Fruit fly (Drosophila melanogaster) whole organism, wandering third instar larva: ENCODE data around the gene CG2162.

ENCODE experiments used
- Abd-B ChIP-seq: fragments of >200 bp; optimal IDR thresholded peaks from 2 replicates; lab custom pipeline; 2017; ENCODE audit warnings: missing biosample characterization, missing genetic modification characterization
- Dfd ChIP-seq: fragments of >200 bp; optimal IDR thresholded peaks from 2 replicates; lab custom pipeline; 2017; ENCODE audit warnings: missing biosample characterization, missing genetic modification characterization

DNA sequence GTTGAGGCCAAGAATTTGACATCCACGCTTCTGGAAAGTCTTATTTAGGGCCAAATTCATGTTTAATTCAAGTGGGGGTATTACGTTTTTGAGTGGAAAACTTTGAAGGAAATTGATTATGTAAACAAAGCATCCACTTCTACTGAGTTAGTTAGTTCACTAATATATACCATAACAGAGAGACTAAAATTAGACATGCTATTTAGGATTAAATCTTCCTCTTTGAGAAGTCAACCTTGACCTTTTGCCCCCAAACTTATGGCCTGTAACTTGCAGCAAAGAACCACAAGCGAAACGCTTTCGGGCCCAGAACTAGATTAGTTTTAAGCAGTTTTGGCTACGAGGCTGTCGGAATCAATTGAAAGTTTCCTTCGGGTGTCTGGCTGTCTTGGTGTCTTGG, 17.8 kb upstream of the CG2162 start, which contains the start of gene CG32487:
- no peak for TF ChIP-seq Abd-B (GFP tag; lab: Kevin White, UChicago)
- no peak for TF ChIP-seq Dfd (GFP tag; lab: Kevin White, UChicago)
